Worm (Caenorhabditis elegans) whole organism, mixed stage, embryonic: Measurements from ENCODE around the gene F13A7.7.

Experiments used
- elt-3 ChIP-seq: fragments of 150-350 bp; optimal IDR thresholded peaks from 2 replicates; lab custom pipeline; 2014; ENCODE audit warnings: missing biosample characterization, missing genetic modification characterization
- lin-13 ChIP-seq: fragments of 150-350 bp; optimal IDR thresholded peaks from 2 replicates; lab custom pipeline; 2014; ENCODE audit warnings: missing biosample characterization, missing genetic modification characterization
- lsy-2 ChIP-seq: fragments of 150-350 bp; optimal IDR thresholded peaks from 2 replicates; lab custom pipeline; 2014; ENCODE audit warnings: missing biosample characterization, missing genetic modification characterization
- snpc-4 ChIP-seq: fragments of 150-350 bp; optimal IDR thresholded peaks from 2 replicates; lab custom pipeline; 2014; ENCODE audit warnings: missing biosample characterization, missing genetic modification characterization

ce11 chrV:16356798-16357197, 26.8 kb downstream of the F13A7.7 start:
- no peak for TF ChIP-seq snpc-4 (tag; lab: Kevin White, UChicago)
- no peak for TF ChIP-seq elt-3 (tag; lab: Kevin White, UChicago)
- TF ChIP-seq lin-13 (tag; lab: Kevin White, UChicago), result no peak
- TF ChIP-seq lsy-2, result no peak
